Worm (Caenorhabditis elegans): Measurements from ENCODE around the gene Y60A9A.1.

Y60A9A.1 gene

ce11 chrX:14347573-14347972, 29.5 kb downstream of the Y60A9A.1 start, which contains the start of gene K04G11.3:
K04G11.3 (minus strand) TSS chrX:14347673.
- TF ChIP-seq blmp-1 (tag; optimal IDR thresholded peaks at IDR 0.05) (no peak), mep-1 (tag; optimal IDR thresholded peaks at IDR 0.05) (no peak), ham-2 (GFP tag; optimal IDR thresholded peaks at IDR 0.05) (no peak)

DNA sequence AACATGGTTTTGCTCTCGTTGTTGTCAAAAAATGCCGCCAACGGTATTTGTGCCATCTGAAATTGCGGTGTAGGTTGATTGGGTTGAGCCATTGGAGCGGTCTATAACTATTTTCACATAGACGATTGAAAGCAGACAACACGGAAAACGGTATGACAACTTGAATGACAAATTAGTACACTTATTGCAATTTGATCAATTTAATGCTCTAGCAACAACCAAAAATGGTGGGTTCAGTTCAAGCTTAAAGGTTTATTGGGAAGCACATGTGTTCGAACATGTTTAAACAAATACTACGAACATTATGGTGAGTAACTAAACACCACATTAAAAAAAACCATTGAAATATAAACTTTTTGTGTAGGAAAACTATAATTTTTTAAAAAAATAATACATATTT, 36.7 kb downstream of the Y60A9A.1 start, which contains the start of gene sel-7:
Gene sel-7, minus strand, starts transcription at position 101 of the 400 bp plus-strand sequence.
- TF ChIP-seq elt-3 (tag; optimal IDR thresholded peaks at IDR 0.05), result no peak
- TF ChIP-seq blmp-1 (tag; optimal IDR thresholded peaks at IDR 0.05), result no peak
- no peak for TF ChIP-seq zip-8 (tag; optimal IDR thresholded peaks at IDR 0.05)
- TF ChIP-seq cnd-1 (tag; optimal IDR thresholded peaks at IDR 0.05), result no peak
- no peak for TF ChIP-seq sem-2 (GFP tag; optimal IDR thresholded peaks at IDR 0.05)
- no peak for TF ChIP-seq nhr-28 (tag; optimal IDR thresholded peaks at IDR 0.05)
- TF ChIP-seq nhr-76 (tag; optimal IDR thresholded peaks at IDR 0.05), result no peak
- no peak for TF ChIP-seq ceh-83 (GFP tag; optimal IDR thresholded peaks at IDR 0.05)
- no peak for TF ChIP-seq nhr-12 (tag; optimal IDR thresholded peaks at IDR 0.05)
- no peak for TF ChIP-seq unc-120 (tag; optimal IDR thresholded peaks at IDR 0.05; ENCODE audit: poor library complexity, severe bottlenecking)
- TF ChIP-seq mls-2 (tag; optimal IDR thresholded peaks at IDR 0.05), result no peak
- TF ChIP-seq nhr-237 (tag; optimal IDR thresholded peaks at IDR 0.05), result no peak
- no peak for TF ChIP-seq lsy-2 (tag; optimal IDR thresholded peaks at IDR 0.05)

- TF ChIP-seq nhr-28 (tag; optimal IDR thresholded peaks at IDR 0.05) (no peak), lsy-2 (tag; optimal IDR thresholded peaks at IDR 0.05) (no peak), tbx-8 (GFP tag; optimal IDR thresholded peaks at IDR 0.05) (no peak), nhr-237 (tag; optimal IDR thresholded peaks at IDR 0.05) (no peak), unc-62 (GFP tag; optimal IDR thresholded peaks at IDR 0.05) (no peak), mls-2 (tag; optimal IDR thresholded peaks at IDR 0.05) (no peak), sem-2 (GFP tag; optimal IDR thresholded peaks at IDR 0.05) (no peak)
These were observed 37.3 kb downstream of the Y60A9A.1 start for ce11 chrX:14339723-14340122.

ce11 chrX:14338896-14339295, 38.2 kb downstream of the Y60A9A.1 start:
- TF ChIP-seq ztf-11 (tag; optimal IDR thresholded peaks at IDR 0.05), result no peak
- TF ChIP-seq ceh-43 (GFP tag; optimal IDR thresholded peaks at IDR 0.05), result no peak
- TF ChIP-seq M03D4.4 (tag; optimal IDR thresholded peaks at IDR 0.05), result no peak
- no peak for TF ChIP-seq sem-2 (GFP tag; optimal IDR thresholded peaks at IDR 0.05)
- TF ChIP-seq nhr-237 (tag; optimal IDR thresholded peaks at IDR 0.05), result no peak
- no peak for TF ChIP-seq ham-2 (GFP tag; optimal IDR thresholded peaks at IDR 0.05)

ce11 chrX:14335621-14336020, 41.4 kb downstream of the Y60A9A.1 start:
- no peak for TF ChIP-seq elt-1 (tag; optimal IDR thresholded peaks at IDR 0.05; ENCODE audit: borderline replicate concordance, insufficient read depth)
- TF ChIP-seq elt-3 (tag; optimal IDR thresholded peaks at IDR 0.05), result no peak
- TF ChIP-seq mep-1 (tag; optimal IDR thresholded peaks at IDR 0.05), result no peak
- TF ChIP-seq lsy-2 (tag; optimal IDR thresholded peaks at IDR 0.05), result no peak
- TF ChIP-seq M03D4.4 (tag; optimal IDR thresholded peaks at IDR 0.05), result peak; percentile 49
- TF ChIP-seq drap-1 (GFP tag; optimal IDR thresholded peaks at IDR 0.05), result peak; percentile 6
- TF ChIP-seq sptf-1 (tag; optimal IDR thresholded peaks at IDR 0.05), result peak; percentile 31
- no peak for TF ChIP-seq lin-13 (tag; optimal IDR thresholded peaks at IDR 0.05)
- no peak for TF ChIP-seq mls-2 (tag; optimal IDR thresholded peaks at IDR 0.05)
- no peak for TF ChIP-seq nhr-2 (tag; optimal IDR thresholded peaks at IDR 0.05)
- no peak for TF ChIP-seq snpc-4 (tag; optimal IDR thresholded peaks at IDR 0.05)
- TF ChIP-seq nhr-76 (tag; optimal IDR thresholded peaks at IDR 0.05), result no peak
- no peak for TF ChIP-seq unc-62 (GFP tag; optimal IDR thresholded peaks at IDR 0.05)
- TF ChIP-seq zip-8 (tag; optimal IDR thresholded peaks at IDR 0.05), result no peak
- TF ChIP-seq nhr-12 (tag; optimal IDR thresholded peaks at IDR 0.05), result no peak
- no peak for TF ChIP-seq nhr-237 (tag; optimal IDR thresholded peaks at IDR 0.05)
- TF ChIP-seq ceh-83 (GFP tag; optimal IDR thresholded peaks at IDR 0.05), result no peak
- TF ChIP-seq hlh-1 (tag; optimal IDR thresholded peaks at IDR 0.05), result peak; percentile 92
- TF ChIP-seq ceh-39 (tag; optimal IDR thresholded peaks at IDR 0.05), result no peak
- no peak for TF ChIP-seq mab-5 (tag; optimal IDR thresholded peaks at IDR 0.05)
- TF ChIP-seq pha-4 (tag; optimal IDR thresholded peaks at IDR 0.05), result peak; percentile 6
- TF ChIP-seq ztf-11 (tag; optimal IDR thresholded peaks at IDR 0.05), result no peak
- TF ChIP-seq ham-2 (GFP tag; optimal IDR thresholded peaks at IDR 0.05), result no peak
- no peak for TF ChIP-seq lin-32 (GFP tag; optimal IDR thresholded peaks at IDR 0.05)
- no peak for TF ChIP-seq flh-1 (GFP tag; optimal IDR thresholded peaks at IDR 0.05)
- no peak for TF ChIP-seq ceh-43 (GFP tag; optimal IDR thresholded peaks at IDR 0.05)
- no peak for TF ChIP-seq tbx-8 (GFP tag; optimal IDR thresholded peaks at IDR 0.05)
- TF ChIP-seq unc-120 (tag; optimal IDR thresholded peaks at IDR 0.05; ENCODE audit: poor library complexity, severe bottlenecking), result peak; percentile 19
- no peak for TF ChIP-seq unc-39 (tag; optimal IDR thresholded peaks at IDR 0.05)
- no peak for TF ChIP-seq blmp-1 (tag; optimal IDR thresholded peaks at IDR 0.05)
- TF ChIP-seq cnd-1 (tag; optimal IDR thresholded peaks at IDR 0.05), result no peak
- no peak for TF ChIP-seq ces-1 (GFP tag; optimal IDR thresholded peaks at IDR 0.05)
- no peak for TF ChIP-seq bed-3 (GFP tag; optimal IDR thresholded peaks at IDR 0.05)
- TF ChIP-seq nhr-28 (tag; optimal IDR thresholded peaks at IDR 0.05), result no peak
- TF ChIP-seq sem-2 (GFP tag; optimal IDR thresholded peaks at IDR 0.05), result no peak
